Fruit fly (Drosophila melanogaster) whole organism, wandering third instar larva: ENCODE measurements around the gene upd2.

ENCODE experiments used
- CG32264 ChIP-seq: fragments of 200-800 bp; sonication (Bioruptor generic); optimal IDR thresholded peaks from 2 replicates; lab custom pipeline; 2016; ENCODE audit warnings: missing biosample characterization, missing genetic modification characterization
- CG9705 ChIP-seq: fragments of 200-800 bp; sonication (Bioruptor generic); optimal IDR thresholded peaks from 2 replicates; lab custom pipeline; 2018; ENCODE audit warnings: missing biosample characterization, mild to moderate bottlenecking, missing genetic modification characterization
- CrebA ChIP-seq: fragments of 200-800 bp; sonication (Bioruptor generic); optimal IDR thresholded peaks from 2 replicates; lab custom pipeline; 2016; ENCODE audit warnings: missing biosample characterization, mild to moderate bottlenecking, missing genetic modification characterization, borderline replicate concordance
- Dfd ChIP-seq: fragments of >200 bp; optimal IDR thresholded peaks from 2 replicates; lab custom pipeline; 2017; ENCODE audit warnings: missing biosample characterization, missing genetic modification characterization
- Dif ChIP-seq: fragments of 200-275, 200-300 bp; sonication (Bioruptor generic); optimal IDR thresholded peaks from 2 replicates; lab custom pipeline; 2018; ENCODE audit warnings: missing biosample characterization, missing genetic modification characterization; ENCODE audit not compliant: partially characterized antibody
- GATAd ChIP-seq: sonication (Bioruptor generic); optimal IDR thresholded peaks from 2 replicates; lab custom pipeline; 2016; ENCODE audit warnings: missing biosample characterization, missing genetic modification characterization
- HLH106 ChIP-seq: fragments of 200-800 bp; optimal IDR thresholded peaks from 3 replicates; lab custom pipeline; 2019; ENCODE audit warnings: missing biosample characterization, mild to moderate bottlenecking, missing genetic modification characterization, moderate library complexity
- Hr78 ChIP-seq: fragments of >200 bp; optimal IDR thresholded peaks from 2 replicates; lab custom pipeline; 2017; ENCODE audit warnings: missing biosample characterization, missing genetic modification characterization
- Hr83 ChIP-seq: fragments of 200-300 bp; sonication (Bioruptor generic); optimal IDR thresholded peaks from 2 replicates; lab custom pipeline; 2016; ENCODE audit warnings: missing biosample characterization, mild to moderate bottlenecking, missing genetic modification characterization, moderate library complexity; ENCODE audit not compliant: poor library complexity, severe bottlenecking
- Jra ChIP-seq: sonication (Bioruptor generic); optimal IDR thresholded peaks from 2 replicates; lab custom pipeline; 2016; ENCODE audit warnings: missing biosample characterization, missing genetic modification characterization
- Myc ChIP-seq: fragments of >200 bp; optimal IDR thresholded peaks from 2 replicates; lab custom pipeline; 2017
- N ChIP-seq: fragments of >200 bp; optimal IDR thresholded peaks from 2 replicates; lab custom pipeline; 2018; ENCODE audit warnings: missing biosample characterization, missing external identifiers, missing genetic modification characterization
- OdsH ChIP-seq: fragments of 200-800 bp; sonication (Bioruptor generic); optimal IDR thresholded peaks from 2 replicates; lab custom pipeline; 2016; ENCODE audit warnings: missing biosample characterization, mild to moderate bottlenecking, missing genetic modification characterization
- Rel ChIP-seq, 2 experiments: fragments of 200-800 bp; sonication (Bioruptor generic) in 1 of 2; optimal IDR thresholded peaks; 2 replicates in 1 of 2; 3 replicates in 1 of 2; lab custom pipeline; 2016 to 2019; ENCODE audit warnings: mild to moderate bottlenecking in 2 of 2, missing biosample characterization in 2 of 2, missing genetic modification characterization in 2 of 2, moderate library complexity in 1 of 2
- Sp1 ChIP-seq: fragments of 200-800 bp; sonication (Bioruptor generic); optimal IDR thresholded peaks from 3 replicates; lab custom pipeline; 2019; ENCODE audit warnings: missing biosample characterization, mild to moderate bottlenecking, missing genetic modification characterization, moderate library complexity
- Vsx2 ChIP-seq: fragments of 200-300, 225-300 bp; sonication (Bioruptor generic); optimal IDR thresholded peaks from 2 replicates; lab custom pipeline; 2018; ENCODE audit warnings: missing biosample characterization, missing genetic modification characterization; ENCODE audit not compliant: partially characterized antibody
- br ChIP-seq: fragments of 200-800 bp; sonication (Bioruptor generic); optimal IDR thresholded peaks from 2 replicates; lab custom pipeline; 2016; ENCODE audit warnings: missing biosample characterization, missing genetic modification characterization
- brk ChIP-seq: fragments of 200-800 bp; sonication (Bioruptor generic); optimal IDR thresholded peaks from 2 replicates; lab custom pipeline; 2016; ENCODE audit warnings: missing biosample characterization, mild to moderate bottlenecking, missing genetic modification characterization
- dl ChIP-seq, 2 experiments: fragments of 175-275, 200-275 bp in 1 of 2; fragments of 200-275 bp in 1 of 2; sonication (Bioruptor generic); optimal IDR thresholded peaks; lab custom pipeline; 2018; ENCODE audit warnings: mild to moderate bottlenecking in 2 of 2, missing biosample characterization in 2 of 2, missing genetic modification characterization in 2 of 2, moderate library complexity in 2 of 2; ENCODE audit not compliant: partially characterized antibody in 2 of 2, insufficient read depth in 1 of 2
- dmrt93B ChIP-seq: fragments of 200-800 bp; sonication (Bioruptor generic); optimal IDR thresholded peaks from 2 replicates; lab custom pipeline; 2018; ENCODE audit warnings: missing biosample characterization, mild to moderate bottlenecking, missing genetic modification characterization
- ey ChIP-seq: fragments of 200-800 bp; sonication (Bioruptor generic); optimal IDR thresholded peaks from 2 replicates; lab custom pipeline; 2016; ENCODE audit warnings: missing biosample characterization, missing genetic modification characterization
- foxo ChIP-seq, 2 experiments: fragments of 200-800 bp; sonication (Bioruptor generic); optimal IDR thresholded peaks; 2 replicates in 1 of 2; 3 replicates in 1 of 2; lab custom pipeline; 2016 to 2017; ENCODE audit warnings: missing biosample characterization in 2 of 2, missing genetic modification characterization in 2 of 2
- fru ChIP-seq: fragments of 200-800 bp; sonication (Bioruptor generic); optimal IDR thresholded peaks from 3 replicates; lab custom pipeline; 2016; ENCODE audit warnings: missing biosample characterization, mild to moderate bottlenecking, missing genetic modification characterization
- h ChIP-seq: fragments of 200-800 bp; sonication (Bioruptor generic); optimal IDR thresholded peaks from 3 replicates; lab custom pipeline; 2016; ENCODE audit warnings: missing biosample characterization, mild to moderate bottlenecking, missing genetic modification characterization
- jim ChIP-seq: fragments of 175-275, 200-325 bp; sonication (Bioruptor generic); optimal IDR thresholded peaks from 2 replicates; lab custom pipeline; 2016; ENCODE audit warnings: missing biosample characterization, mild to moderate bottlenecking, missing genetic modification characterization
- lola ChIP-seq: fragments of >200 bp; optimal IDR thresholded peaks from 2 replicates; lab custom pipeline; 2017; ENCODE audit warnings: missing biosample characterization, missing genetic modification characterization
- pan ChIP-seq: fragments of >200 bp; optimal IDR thresholded peaks from 2 replicates; lab custom pipeline; 2017
- psq ChIP-seq: fragments of 200-800 bp; sonication (Bioruptor generic); optimal IDR thresholded peaks from 3 replicates; lab custom pipeline; 2017; ENCODE audit warnings: missing biosample characterization, mild to moderate bottlenecking, missing genetic modification characterization, moderate library complexity
- rgr ChIP-seq: fragments of 200-800 bp; sonication (Bioruptor generic); optimal IDR thresholded peaks from 3 replicates; lab custom pipeline; 2016; ENCODE audit warnings: missing biosample characterization, mild to moderate bottlenecking, missing genetic modification characterization
- sv ChIP-seq: fragments of 200-800 bp; sonication (Bioruptor generic); optimal IDR thresholded peaks from 3 replicates; lab custom pipeline; 2016; ENCODE audit warnings: missing biosample characterization, missing genetic modification characterization
- tai ChIP-seq: sonication (Bioruptor generic); optimal IDR thresholded peaks from 2 replicates; lab custom pipeline; 2016; ENCODE audit warnings: missing biosample characterization, missing genetic modification characterization
- usp ChIP-seq: fragments of >200 bp; optimal IDR thresholded peaks from 2 replicates; lab custom pipeline; 2017; ENCODE audit warnings: missing biosample characterization, missing genetic modification characterization
- woc ChIP-seq: sonication (Bioruptor generic); optimal IDR thresholded peaks from 2 replicates; lab custom pipeline; 2016; ENCODE audit warnings: missing biosample characterization, mild to moderate bottlenecking, missing genetic modification characterization

upd2 gene

DNA sequence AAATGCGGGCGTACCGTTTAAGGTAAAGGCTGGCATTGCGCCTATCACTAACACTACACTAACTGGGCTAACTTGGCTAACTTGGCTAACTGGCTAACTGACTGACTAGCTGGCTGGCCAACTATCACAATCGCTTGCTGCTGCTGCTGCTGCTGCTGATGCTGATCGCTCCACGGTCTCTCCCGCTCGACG is at the start of gene upd2:
upd2 (minus strand) TSS at position 101 of the 192 bp plus-strand sequence.
- TF ChIP-seq psq (GFP tag; lab: Kevin White, UChicago): no peak
- no peak for TF ChIP-seq rgr (GFP tag; lab: Kevin White, UChicago)
- TF ChIP-seq usp (GFP tag; lab: Kevin White, UChicago): no peak
- no peak for TF ChIP-seq Rel (GFP tag; optimal IDR thresholded peaks at IDR 0.05; lab: Kevin White, UChicago)
- TF ChIP-seq Rel (tag; optimal IDR thresholded peaks at IDR 0.05; lab: Kevin White, UChicago): no peak
- no peak for TF ChIP-seq lola (GFP tag; lab: Kevin White, UChicago)
- no peak for TF ChIP-seq N
- TF ChIP-seq pan: no peak
- TF ChIP-seq fru (GFP tag; lab: Kevin White, UChicago): no peak
- no peak for TF ChIP-seq Hr83 (GFP tag; lab: Kevin White, UChicago)
- TF ChIP-seq CrebA: no peak
- TF ChIP-seq Vsx2 (GFP tag; lab: Kevin White, UChicago): no peak
- no peak for TF ChIP-seq Jra (GFP tag; lab: Kevin White, UChicago)
- TF ChIP-seq CG9705: no peak
- no peak for TF ChIP-seq GATAd
- no peak for TF ChIP-seq HLH106 (tag; lab: Kevin White, UChicago)
- no peak for TF ChIP-seq brk (GFP tag; lab: Kevin White, UChicago)
- no peak for TF ChIP-seq woc
- no peak for TF ChIP-seq foxo (GFP tag; optimal IDR thresholded peaks at IDR 0.05; lab: Kevin White, UChicago)
- TF ChIP-seq tai: no peak
- no peak for TF ChIP-seq h (GFP tag; lab: Kevin White, UChicago)

DNA sequence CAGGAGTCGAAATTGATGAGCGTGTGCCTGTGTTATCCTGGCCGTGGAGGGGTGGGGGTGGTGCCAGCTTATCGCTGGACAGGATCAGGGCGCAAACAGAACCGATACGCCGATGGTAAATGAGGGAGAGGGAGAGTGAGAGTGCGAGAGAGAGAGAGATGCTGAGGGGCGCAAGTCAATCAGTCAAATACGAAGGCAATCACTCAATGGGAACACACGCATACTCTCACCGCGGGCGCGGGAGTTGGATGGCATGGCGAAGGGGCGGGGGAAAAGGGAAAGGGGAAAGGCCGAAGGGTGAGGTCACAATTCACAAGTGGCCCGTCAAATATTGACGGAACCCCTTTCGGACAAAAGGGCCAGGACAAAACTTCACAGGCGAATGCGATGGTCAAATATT is 45.6 kb upstream of the upd2 start:
- TF ChIP-seq rgr (GFP tag; lab: Kevin White, UChicago) (no peak), Dif (GFP tag; lab: Kevin White, UChicago) (no peak), Jra (GFP tag; lab: Kevin White, UChicago) (no peak), br (GFP tag; lab: Kevin White, UChicago) (no peak), HLH106 (tag; lab: Kevin White, UChicago) (no peak), jim (GFP tag; lab: Kevin White, UChicago) (no peak), lola (GFP tag; lab: Kevin White, UChicago) (no peak), Hr83 (GFP tag; lab: Kevin White, UChicago) (no peak), GATAd (no peak), Vsx2 (GFP tag; lab: Kevin White, UChicago) (no peak)

DNA sequence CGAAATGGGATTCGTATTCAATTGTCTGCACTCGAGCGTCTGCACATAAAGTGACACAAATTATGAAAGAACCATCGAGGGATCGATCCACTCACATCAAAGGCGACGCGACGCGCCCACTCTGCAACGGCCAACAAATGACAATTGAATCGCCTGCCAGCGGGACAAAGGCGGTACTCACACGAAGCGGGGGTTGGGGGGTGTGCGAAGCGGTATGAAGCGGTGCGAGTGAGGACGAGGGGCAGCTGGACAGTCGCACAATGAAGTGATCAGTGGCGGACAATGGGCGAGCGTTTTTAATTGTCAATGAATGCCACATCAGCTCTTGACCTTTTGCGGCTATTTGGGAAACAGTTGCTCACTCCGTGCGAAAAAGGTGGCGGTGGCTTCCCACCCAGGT is 44.5 kb upstream of the upd2 start:
- no peak for TF ChIP-seq GATAd
- no peak for TF ChIP-seq rgr (GFP tag; lab: Kevin White, UChicago)
- TF ChIP-seq Myc (lab: Kevin White, UChicago): no peak
- no peak for TF ChIP-seq Jra (GFP tag; lab: Kevin White, UChicago)
- no peak for TF ChIP-seq N
- no peak for TF ChIP-seq dmrt93B (GFP tag; lab: Kevin White, UChicago)
- no peak for TF ChIP-seq HLH106 (tag; lab: Kevin White, UChicago)
- TF ChIP-seq Hr83 (GFP tag; lab: Kevin White, UChicago): no peak
- no peak for TF ChIP-seq OdsH (GFP tag; lab: Kevin White, UChicago)
- TF ChIP-seq brk (GFP tag; lab: Kevin White, UChicago): no peak
- TF ChIP-seq tai: no peak
- TF ChIP-seq h (GFP tag; lab: Kevin White, UChicago): no peak
- TF ChIP-seq br (GFP tag; lab: Kevin White, UChicago): no peak
- TF ChIP-seq fru (GFP tag; lab: Kevin White, UChicago): no peak
- no peak for TF ChIP-seq CG32264
- no peak for TF ChIP-seq Vsx2 (GFP tag; lab: Kevin White, UChicago)
- no peak for TF ChIP-seq Rel (GFP tag; optimal IDR thresholded peaks at IDR 0.05; lab: Kevin White, UChicago)
- no peak for TF ChIP-seq Rel (tag; optimal IDR thresholded peaks at IDR 0.05; lab: Kevin White, UChicago)
- TF ChIP-seq Hr78 (GFP tag; lab: Kevin White, UChicago): no peak
- TF ChIP-seq Sp1 (GFP tag; lab: Kevin White, UChicago): no peak

DNA sequence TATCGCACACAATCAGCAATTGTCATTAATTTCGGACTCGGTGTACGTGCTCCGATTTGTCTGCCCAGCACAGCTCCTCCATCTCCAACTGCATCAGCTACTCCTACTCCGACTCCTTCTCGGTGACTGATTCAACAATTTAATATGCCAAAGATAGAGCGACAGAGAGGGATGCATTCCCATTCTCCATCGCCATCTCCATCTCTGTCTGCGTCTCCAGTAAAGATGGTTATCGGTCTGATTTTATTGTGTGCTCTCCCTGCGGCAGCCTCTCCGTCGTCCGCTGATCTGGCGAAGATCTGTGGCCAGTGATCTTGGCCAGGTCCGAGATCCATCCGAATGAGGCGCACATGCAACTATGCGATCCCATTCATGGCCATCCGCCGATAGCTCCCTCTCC is 42.1 kb upstream of the upd2 start:
- TF ChIP-seq rgr (GFP tag; lab: Kevin White, UChicago) (no peak), brk (GFP tag; lab: Kevin White, UChicago) (no peak), dl (GFP tag; optimal IDR thresholded peaks at IDR 0.05; lab: Kevin White, UChicago; ENCODE audit: insufficient read depth in 1 of 2, partially characterized antibody in 2 of 2) (no peak), woc (no peak), CG32264 (no peak), Rel (GFP tag; optimal IDR thresholded peaks at IDR 0.05; lab: Kevin White, UChicago) (no peak), Rel (tag; optimal IDR thresholded peaks at IDR 0.05; lab: Kevin White, UChicago) (no peak), OdsH (GFP tag; lab: Kevin White, UChicago) (no peak), ey (GFP tag; lab: Kevin White, UChicago) (no peak), Dfd (GFP tag; lab: Kevin White, UChicago) (no peak), Hr78 (GFP tag; lab: Kevin White, UChicago) (no peak), CG9705 (no peak), sv (GFP tag; lab: Kevin White, UChicago) (no peak), CrebA (no peak), HLH106 (tag; lab: Kevin White, UChicago) (no peak), lola (GFP tag; lab: Kevin White, UChicago) (no peak), usp (GFP tag; lab: Kevin White, UChicago) (no peak), Hr83 (GFP tag; lab: Kevin White, UChicago) (no peak)
